Fruit fly (Drosophila melanogaster) whole organism, wandering third instar larva: ENCODE measurements around the gene CG10581.

Source experiments
- Abd-B ChIP-seq: fragments of >200 bp; optimal IDR thresholded peaks from 2 replicates; lab custom pipeline; 2017; ENCODE audit warnings: missing biosample characterization, missing genetic modification characterization
- CG32264 ChIP-seq: fragments of 200-800 bp; sonication (Bioruptor generic); optimal IDR thresholded peaks from 2 replicates; lab custom pipeline; 2016; ENCODE audit warnings: missing biosample characterization, missing genetic modification characterization
- CG9705 ChIP-seq: fragments of 200-800 bp; sonication (Bioruptor generic); optimal IDR thresholded peaks from 2 replicates; lab custom pipeline; 2018; ENCODE audit warnings: missing biosample characterization, mild to moderate bottlenecking, missing genetic modification characterization
- CrebA ChIP-seq: fragments of 200-800 bp; sonication (Bioruptor generic); optimal IDR thresholded peaks from 2 replicates; lab custom pipeline; 2016; ENCODE audit warnings: missing biosample characterization, mild to moderate bottlenecking, missing genetic modification characterization, borderline replicate concordance
- Dfd ChIP-seq: fragments of >200 bp; optimal IDR thresholded peaks from 2 replicates; lab custom pipeline; 2017; ENCODE audit warnings: missing biosample characterization, missing genetic modification characterization
- Dif ChIP-seq: fragments of 200-275, 200-300 bp; sonication (Bioruptor generic); optimal IDR thresholded peaks from 2 replicates; lab custom pipeline; 2018; ENCODE audit warnings: missing biosample characterization, missing genetic modification characterization; ENCODE audit not compliant: partially characterized antibody
- GATAd ChIP-seq: sonication (Bioruptor generic); optimal IDR thresholded peaks from 2 replicates; lab custom pipeline; 2016; ENCODE audit warnings: missing biosample characterization, missing genetic modification characterization
- HLH106 ChIP-seq: fragments of 200-800 bp; optimal IDR thresholded peaks from 3 replicates; lab custom pipeline; 2019; ENCODE audit warnings: missing biosample characterization, mild to moderate bottlenecking, missing genetic modification characterization, moderate library complexity
- Hnf4 ChIP-seq: fragments of 200-800 bp; sonication (Bioruptor generic); optimal IDR thresholded peaks from 2 replicates; lab custom pipeline; 2016; ENCODE audit warnings: missing biosample characterization, mild to moderate bottlenecking, missing genetic modification characterization
- Jra ChIP-seq: sonication (Bioruptor generic); optimal IDR thresholded peaks from 2 replicates; lab custom pipeline; 2016; ENCODE audit warnings: missing biosample characterization, missing genetic modification characterization
- Mio ChIP-seq: sonication (Bioruptor generic); optimal IDR thresholded peaks from 2 replicates; lab custom pipeline; 2016; ENCODE audit warnings: missing biosample characterization, missing genetic modification characterization
- Myc ChIP-seq: fragments of >200 bp; optimal IDR thresholded peaks from 2 replicates; lab custom pipeline; 2017
- N ChIP-seq: fragments of >200 bp; optimal IDR thresholded peaks from 2 replicates; lab custom pipeline; 2018; ENCODE audit warnings: missing biosample characterization, missing external identifiers, missing genetic modification characterization
- OdsH ChIP-seq: fragments of 200-800 bp; sonication (Bioruptor generic); optimal IDR thresholded peaks from 2 replicates; lab custom pipeline; 2016; ENCODE audit warnings: missing biosample characterization, mild to moderate bottlenecking, missing genetic modification characterization
- Rel ChIP-seq, 2 experiments: fragments of 200-800 bp; sonication (Bioruptor generic) in 1 of 2; optimal IDR thresholded peaks; 2 replicates in 1 of 2; 3 replicates in 1 of 2; lab custom pipeline; 2016 to 2019; ENCODE audit warnings: mild to moderate bottlenecking in 2 of 2, missing biosample characterization in 2 of 2, missing genetic modification characterization in 2 of 2, moderate library complexity in 1 of 2
- Sp1 ChIP-seq: fragments of 200-800 bp; sonication (Bioruptor generic); optimal IDR thresholded peaks from 3 replicates; lab custom pipeline; 2019; ENCODE audit warnings: missing biosample characterization, mild to moderate bottlenecking, missing genetic modification characterization, moderate library complexity
- Vsx2 ChIP-seq: fragments of 200-300, 225-300 bp; sonication (Bioruptor generic); optimal IDR thresholded peaks from 2 replicates; lab custom pipeline; 2018; ENCODE audit warnings: missing biosample characterization, missing genetic modification characterization; ENCODE audit not compliant: partially characterized antibody
- br ChIP-seq: fragments of 200-800 bp; sonication (Bioruptor generic); optimal IDR thresholded peaks from 2 replicates; lab custom pipeline; 2016; ENCODE audit warnings: missing biosample characterization, missing genetic modification characterization
- brk ChIP-seq: fragments of 200-800 bp; sonication (Bioruptor generic); optimal IDR thresholded peaks from 2 replicates; lab custom pipeline; 2016; ENCODE audit warnings: missing biosample characterization, mild to moderate bottlenecking, missing genetic modification characterization
- dl ChIP-seq, 2 experiments: fragments of 175-275, 200-275 bp in 1 of 2; fragments of 200-275 bp in 1 of 2; sonication (Bioruptor generic); optimal IDR thresholded peaks; lab custom pipeline; 2018; ENCODE audit warnings: mild to moderate bottlenecking in 2 of 2, missing biosample characterization in 2 of 2, missing genetic modification characterization in 2 of 2, moderate library complexity in 2 of 2; ENCODE audit not compliant: partially characterized antibody in 2 of 2, insufficient read depth in 1 of 2
- dmrt93B ChIP-seq: fragments of 200-800 bp; sonication (Bioruptor generic); optimal IDR thresholded peaks from 2 replicates; lab custom pipeline; 2018; ENCODE audit warnings: missing biosample characterization, mild to moderate bottlenecking, missing genetic modification characterization
- ey ChIP-seq: fragments of 200-800 bp; sonication (Bioruptor generic); optimal IDR thresholded peaks from 2 replicates; lab custom pipeline; 2016; ENCODE audit warnings: missing biosample characterization, missing genetic modification characterization
- foxo ChIP-seq, 2 experiments: fragments of 200-800 bp; sonication (Bioruptor generic); optimal IDR thresholded peaks; 2 replicates in 1 of 2; 3 replicates in 1 of 2; lab custom pipeline; 2016 to 2017; ENCODE audit warnings: missing biosample characterization in 2 of 2, missing genetic modification characterization in 2 of 2
- fru ChIP-seq: fragments of 200-800 bp; sonication (Bioruptor generic); optimal IDR thresholded peaks from 3 replicates; lab custom pipeline; 2016; ENCODE audit warnings: missing biosample characterization, mild to moderate bottlenecking, missing genetic modification characterization
- h ChIP-seq: fragments of 200-800 bp; sonication (Bioruptor generic); optimal IDR thresholded peaks from 3 replicates; lab custom pipeline; 2016; ENCODE audit warnings: missing biosample characterization, mild to moderate bottlenecking, missing genetic modification characterization
- jim ChIP-seq: fragments of 175-275, 200-325 bp; sonication (Bioruptor generic); optimal IDR thresholded peaks from 2 replicates; lab custom pipeline; 2016; ENCODE audit warnings: missing biosample characterization, mild to moderate bottlenecking, missing genetic modification characterization
- lola ChIP-seq: fragments of >200 bp; optimal IDR thresholded peaks from 2 replicates; lab custom pipeline; 2017; ENCODE audit warnings: missing biosample characterization, missing genetic modification characterization
- pan ChIP-seq: fragments of >200 bp; optimal IDR thresholded peaks from 2 replicates; lab custom pipeline; 2017
- psq ChIP-seq: fragments of 200-800 bp; sonication (Bioruptor generic); optimal IDR thresholded peaks from 3 replicates; lab custom pipeline; 2017; ENCODE audit warnings: missing biosample characterization, mild to moderate bottlenecking, missing genetic modification characterization, moderate library complexity
- rgr ChIP-seq: fragments of 200-800 bp; sonication (Bioruptor generic); optimal IDR thresholded peaks from 3 replicates; lab custom pipeline; 2016; ENCODE audit warnings: missing biosample characterization, mild to moderate bottlenecking, missing genetic modification characterization
- sv ChIP-seq: fragments of 200-800 bp; sonication (Bioruptor generic); optimal IDR thresholded peaks from 3 replicates; lab custom pipeline; 2016; ENCODE audit warnings: missing biosample characterization, missing genetic modification characterization
- tai ChIP-seq: sonication (Bioruptor generic); optimal IDR thresholded peaks from 2 replicates; lab custom pipeline; 2016; ENCODE audit warnings: missing biosample characterization, missing genetic modification characterization
- usp ChIP-seq: fragments of >200 bp; optimal IDR thresholded peaks from 2 replicates; lab custom pipeline; 2017; ENCODE audit warnings: missing biosample characterization, missing genetic modification characterization
- woc ChIP-seq: sonication (Bioruptor generic); optimal IDR thresholded peaks from 2 replicates; lab custom pipeline; 2016; ENCODE audit warnings: missing biosample characterization, mild to moderate bottlenecking, missing genetic modification characterization

Gene CG10581

dm6 chr3L:21049417-21049914 lies 15.5 kb upstream of the CG10581 start (continued):
- TF ChIP-seq Mio (GFP tag; lab: Kevin White, UChicago) = no peak
- TF ChIP-seq CrebA (GFP tag; lab: Kevin White, UChicago) = no peak
- TF ChIP-seq ey (GFP tag; lab: Kevin White, UChicago) = peak; percentile 38
- TF ChIP-seq psq (GFP tag; lab: Kevin White, UChicago) = peak; percentile 38
- no peak for TF ChIP-seq CG9705 (GFP tag; lab: Kevin White, UChicago)
- peak; percentile 76 for TF ChIP-seq N (GFP tag; lab: Kevin White, UChicago)
- TF ChIP-seq Dfd = no peak
- no peak for TF ChIP-seq usp
- no peak for TF ChIP-seq br (GFP tag; lab: Kevin White, UChicago)
- TF ChIP-seq jim (GFP tag; lab: Kevin White, UChicago) = no peak
- peak; percentile 96 for TF ChIP-seq Myc (lab: Kevin White, UChicago)
- no peak for TF ChIP-seq Abd-B
- TF ChIP-seq h (GFP tag; lab: Kevin White, UChicago) = peak; percentile 6
- no peak for TF ChIP-seq dmrt93B (GFP tag; lab: Kevin White, UChicago)

- no peak for TF ChIP-seq Dfd
- peak; percentile 2 for TF ChIP-seq brk (GFP tag; lab: Kevin White, UChicago)
- no peak for TF ChIP-seq tai
- TF ChIP-seq OdsH (GFP tag; lab: Kevin White, UChicago) = no peak
- peak; percentile 12 for TF ChIP-seq Dif
- no peak for TF ChIP-seq br (GFP tag; lab: Kevin White, UChicago)
- no peak for TF ChIP-seq fru (GFP tag; lab: Kevin White, UChicago)
- no peak for TF ChIP-seq Mio (GFP tag; lab: Kevin White, UChicago)
- TF ChIP-seq, all 38 proteins: peak for 2
Observed at dm6 chr3L:21047734-21048657, 14.0 kb upstream of the CG10581 start.

- TF ChIP-seq woc (GFP tag; lab: Kevin White, UChicago) (no peak), Jra (GFP tag; lab: Kevin White, UChicago) (no peak), OdsH (GFP tag; lab: Kevin White, UChicago) (no peak), dl (GFP tag; optimal IDR thresholded peaks at IDR 0.05; lab: Kevin White, UChicago; ENCODE audit: insufficient read depth in 1 of 2, partially characterized antibody in 2 of 2) (no peak), foxo (GFP tag; optimal IDR thresholded peaks at IDR 0.05; lab: Kevin White, UChicago) (peak in 1 of 2 experiments; percentile 30), pan (no peak), Hnf4 (GFP tag; lab: Kevin White, UChicago) (no peak), psq (GFP tag; lab: Kevin White, UChicago) (no peak), rgr (GFP tag; lab: Kevin White, UChicago) (no peak), Mio (GFP tag; lab: Kevin White, UChicago) (no peak), CG32264 (no peak), h (GFP tag; lab: Kevin White, UChicago) (peak; percentile 11), jim (GFP tag; lab: Kevin White, UChicago) (no peak), Abd-B (no peak), Sp1 (GFP tag; lab: Kevin White, UChicago) (peak; percentile 19), lola (GFP tag; lab: Kevin White, UChicago) (no peak), br (GFP tag; lab: Kevin White, UChicago) (no peak), Rel (GFP tag; optimal IDR thresholded peaks at IDR 0.05; lab: Kevin White, UChicago) (no peak), Rel (tag; optimal IDR thresholded peaks at IDR 0.05; lab: Kevin White, UChicago) (no peak), GATAd (GFP tag; lab: Kevin White, UChicago) (no peak), Vsx2 (GFP tag; lab: Kevin White, UChicago) (no peak), CG9705 (GFP tag; lab: Kevin White, UChicago) (no peak), HLH106 (tag; lab: Kevin White, UChicago) (peak; percentile 6), brk (GFP tag; lab: Kevin White, UChicago) (no peak), ey (GFP tag; lab: Kevin White, UChicago) (no peak), tai (no peak), sv (GFP tag; lab: Kevin White, UChicago) (no peak)
Observed at dm6 chr3L:21047037-21047436, 13.0 kb upstream of the CG10581 start.
